Worm (Caenorhabditis elegans) whole organism, L2 larva: ENCODE results near the gene C27D8.3.

ENCODE experiments used
- F13H6.1 ChIP-seq: sonication (generic microtip); optimal IDR thresholded peaks from 2 replicates; lab custom pipeline; 2016; ENCODE audit warnings: missing genetic modification characterization, missing compliant biosample characterization
- aly-2 ChIP-seq: fragments of 150-350 bp; optimal IDR thresholded peaks from 2 replicates; lab custom pipeline; 2014; ENCODE audit warnings: missing biosample characterization, missing genetic modification characterization
- ama-1 ChIP-seq: fragments of 150-350 bp; optimal IDR thresholded peaks from 2 replicates; lab custom pipeline; 2018; ENCODE audit warnings: inconsistent platforms
- blmp-1 ChIP-seq: sonication (generic microtip); optimal IDR thresholded peaks from 2 replicates; lab custom pipeline; 2017; ENCODE audit warnings: missing genetic modification characterization, mild to moderate bottlenecking, missing compliant biosample characterization, antibody characterized with exemption, moderate library complexity; ENCODE audit not compliant: insufficient read depth
- egl-27 ChIP-seq: sonication (generic microtip); optimal IDR thresholded peaks from 3 replicates; lab custom pipeline; 2017; ENCODE audit warnings: missing biosample characterization, missing genetic modification reagents, missing genetic modification characterization
- elt-1 ChIP-seq: fragments of 150-350 bp; optimal IDR thresholded peaks from 2 replicates; lab custom pipeline; 2014; ENCODE audit warnings: missing biosample characterization, missing genetic modification characterization
- lin-39 ChIP-seq: fragments of 150-350 bp; optimal IDR thresholded peaks from 2 replicates; lab custom pipeline; 2014; ENCODE audit warnings: missing biosample characterization, missing genetic modification reagents, missing genetic modification characterization
- nhr-12 ChIP-seq: fragments of 150-350 bp; optimal IDR thresholded peaks from 2 replicates; lab custom pipeline; 2014; ENCODE audit warnings: missing biosample characterization, missing genetic modification characterization
- nhr-237 ChIP-seq: fragments of 150-350 bp; optimal IDR thresholded peaks from 2 replicates; lab custom pipeline; 2014; ENCODE audit warnings: missing biosample characterization, missing genetic modification characterization
- nhr-77 ChIP-seq: fragments of 150-350 bp; optimal IDR thresholded peaks from 2 replicates; lab custom pipeline; 2014; ENCODE audit warnings: missing biosample characterization, missing genetic modification characterization
- unc-55 ChIP-seq: fragments of 150-350 bp; sonication (generic microtip); optimal IDR thresholded peaks from 3 replicates; lab custom pipeline; 2014; ENCODE audit warnings: missing biosample characterization, missing genetic modification reagents, missing genetic modification characterization
- ztf-1 ChIP-seq: fragments of 200-800 bp; sonication (Bioruptor generic); conservative IDR thresholded peaks from 2 replicates; pipeline ENCODE4 v1.3.6; 2022; ENCODE audit warnings: missing genetic modification characterization, missing compliant biosample characterization
- ztf-11 ChIP-seq: sonication (generic microtip); optimal IDR thresholded peaks from 2 replicates; lab custom pipeline; 2017; ENCODE audit warnings: missing biosample characterization, missing genetic modification characterization

- TF ChIP-seq elt-1 (tag; lab: Kevin White, UChicago): no peak
- TF ChIP-seq nhr-237 (tag; lab: Kevin White, UChicago): no peak
- no peak for TF ChIP-seq lin-39 (tag; lab: Kevin White, UChicago)
- no peak for TF ChIP-seq aly-2 (tag; lab: Kevin White, UChicago)
- no peak for TF ChIP-seq egl-27 (tag; lab: Kevin White, UChicago)
- TF ChIP-seq nhr-12: no peak
- TF ChIP-seq blmp-1: no peak
- TF ChIP-seq ztf-11 (tag; lab: Kevin White, UChicago): no peak
- no peak for TF ChIP-seq nhr-77 (tag; lab: Kevin White, UChicago)
- TF ChIP-seq ama-1 (lab: Kevin White, UChicago): no peak
- no peak for TF ChIP-seq unc-55 (GFP tag; lab: Kevin White, UChicago)
- TF ChIP-seq ztf-1 (GFP tag; lab: Robert Waterston, UW): no peak
- TF ChIP-seq F13H6.1: no peak
Observed at ce11 chrIV:12688370-12688769, 23.2 kb downstream of the C27D8.3 start, which contains the start of gene T23B5.3.
